Worm (Caenorhabditis elegans): ENCODE results near the gene clec-215.

Gene clec-215

ce11 chrV:7626550-7626949 lies 14.4 kb downstream of the clec-215 start, which contains the start of gene F07C4.6:
TSS of gene F07C4.6 (plus strand) at chrV:7626850.
- no peak for TF ChIP-seq rnt-1 (tag; optimal IDR thresholded peaks at IDR 0.05)

ce11 chrV:7629504-7629903 lies 17.4 kb downstream of the clec-215 start, which contains the start of gene srd-30:
TSS of gene srd-30 (plus strand) at chrV:7629804.
- no peak for TF ChIP-seq pag-3 (tag; optimal IDR thresholded peaks at IDR 0.05; ENCODE audit: borderline replicate concordance)
- no peak for TF ChIP-seq ceh-24 (tag; optimal IDR thresholded peaks at IDR 0.05)
- no peak for TF ChIP-seq ama-1 (optimal IDR thresholded peaks at IDR 0.05)
- no peak for TF ChIP-seq ref-2 (tag; optimal IDR thresholded peaks at IDR 0.05)
- no peak for TF ChIP-seq unc-3 (GFP tag; conservative IDR thresholded peaks at IDR 0.05)
- TF ChIP-seq unc-3 (tag; optimal IDR thresholded peaks at IDR 0.05): no peak
- TF ChIP-seq ets-4 (tag; optimal IDR thresholded peaks at IDR 0.05): no peak
- TF ChIP-seq ceh-9 (tag; optimal IDR thresholded peaks at IDR 0.05): no peak
- TF ChIP-seq sox-2 (GFP tag; IDR thresholded peaks at IDR 0.05): no peak
- no peak for TF ChIP-seq Y22D7AL.16 (tag; optimal IDR thresholded peaks at IDR 0.05)
- TF ChIP-seq ttx-3 (tag; optimal IDR thresholded peaks at IDR 0.05): no peak
- TF ChIP-seq unc-86 (tag; optimal IDR thresholded peaks at IDR 0.05): no peak
- TF ChIP-seq fax-1 (tag; optimal IDR thresholded peaks at IDR 0.05): no peak
- TF ChIP-seq mec-3 (tag; optimal IDR thresholded peaks at IDR 0.05; ENCODE audit: borderline replicate concordance): no peak
- TF ChIP-seq eyg-1 (tag; optimal IDR thresholded peaks at IDR 0.05): no peak
- TF ChIP-seq hlh-15 (tag; optimal IDR thresholded peaks at IDR 0.05): no peak
- TF ChIP-seq ceh-48 (tag; optimal IDR thresholded peaks at IDR 0.05): no peak
- TF ChIP-seq K09A11.1 (tag; optimal IDR thresholded peaks at IDR 0.05; ENCODE audit: insufficient read depth): no peak
- no peak for TF ChIP-seq npax-4 (tag; optimal IDR thresholded peaks at IDR 0.05)

- TF ChIP-seq sox-2 (GFP tag; IDR thresholded peaks at IDR 0.05) (no peak), ceh-45 (GFP tag; IDR thresholded peaks at IDR 0.05) (no peak), rnt-1 (tag; optimal IDR thresholded peaks at IDR 0.05) (no peak), ama-1 (optimal IDR thresholded peaks at IDR 0.05) (no peak)
Measured at ce11 chrV:7631732-7632131, 19.6 kb downstream of the clec-215 start, which contains the start of gene srd-25. TSS of gene srd-25 (plus strand) at chrV:7632032.

- TF ChIP-seq fkh-6 (tag; optimal IDR thresholded peaks at IDR 0.05): no peak
- TF ChIP-seq zip-5 (tag; optimal IDR thresholded peaks at IDR 0.05): no peak
- TF ChIP-seq ztf-16 (tag; optimal IDR thresholded peaks at IDR 0.05): no peak
- no peak for TF ChIP-seq hlh-30 (tag; optimal IDR thresholded peaks at IDR 0.05; ENCODE audit: insufficient read depth)
- TF ChIP-seq ceh-34 (tag; optimal IDR thresholded peaks at IDR 0.05): no peak
- no peak for TF ChIP-seq C08G9.2 (tag; optimal IDR thresholded peaks at IDR 0.05)
- no peak for TF ChIP-seq nhr-11 (tag; optimal IDR thresholded peaks at IDR 0.05)
- TF ChIP-seq pha-4 (tag; optimal IDR thresholded peaks at IDR 0.05): no peak
- TF ChIP-seq ceh-19 (GFP tag; optimal IDR thresholded peaks at IDR 0.05): no peak
- TF ChIP-seq pat-9 (tag; optimal IDR thresholded peaks at IDR 0.05): no peak
Measured at ce11 chrV:7634657-7635056, 22.5 kb downstream of the clec-215 start, which contains the start of gene srd-31. TSS of gene srd-31 (minus strand) at chrV:7634757.

- TF ChIP-seq hlh-13 (GFP tag; optimal IDR thresholded peaks at IDR 0.05): no peak
- no peak for TF ChIP-seq eyg-1 (tag; optimal IDR thresholded peaks at IDR 0.05)
- TF ChIP-seq ets-4 (tag; optimal IDR thresholded peaks at IDR 0.05): no peak
- no peak for TF ChIP-seq unc-42 (tag; optimal IDR thresholded peaks at IDR 0.05)
- TF ChIP-seq K02D7.2 (tag; optimal IDR thresholded peaks at IDR 0.05): no peak
- TF ChIP-seq sdc-2 (tag; optimal IDR thresholded peaks at IDR 0.05): no peak
- TF ChIP-seq hlh-8 (tag; optimal IDR thresholded peaks at IDR 0.05): no peak
- no peak for TF ChIP-seq pat-9 (tag; optimal IDR thresholded peaks at IDR 0.05)
- no peak for TF ChIP-seq unc-55 (GFP tag; optimal IDR thresholded peaks at IDR 0.05)
- no peak for TF ChIP-seq pqm-1 (tag; optimal IDR thresholded peaks at IDR 0.05)
- no peak for TF ChIP-seq mec-3 (tag; optimal IDR thresholded peaks at IDR 0.05; ENCODE audit: borderline replicate concordance)
- no peak for TF ChIP-seq ceh-14 (tag; optimal IDR thresholded peaks at IDR 0.05)
- TF ChIP-seq ceh-34 (tag; optimal IDR thresholded peaks at IDR 0.05): no peak
- TF ChIP-seq elt-4 (tag; optimal IDR thresholded peaks at IDR 0.05): no peak
- no peak for TF ChIP-seq dve-1 (tag; optimal IDR thresholded peaks at IDR 0.05)
- TF ChIP-seq che-1 (tag; optimal IDR thresholded peaks at IDR 0.05): no peak
Measured at ce11 chrV:7635469-7635868, 23.3 kb downstream of the clec-215 start, which contains the start of gene srd-29. TSS of gene srd-29 (plus strand) at chrV:7635769.
